Worm (Caenorhabditis elegans) whole organism, late embryonic: ENCODE data around the gene Y41D4B.4.

Source experiments
- C08G9.2 ChIP-seq: sonication (generic microtip); optimal IDR thresholded peaks from 2 replicates; lab custom pipeline; 2016; ENCODE audit warnings: mild to moderate bottlenecking, missing genetic modification characterization, moderate library complexity, missing compliant biosample characterization
- ama-1 ChIP-seq: fragments of 150-350 bp; optimal IDR thresholded peaks from 2 replicates; lab custom pipeline; 2014
- hlh-13 ChIP-seq: fragments of 200-800 bp; sonication (Bioruptor generic); optimal IDR thresholded peaks from 2 replicates; lab custom pipeline; 2018; ENCODE audit warnings: mild to moderate bottlenecking, missing genetic modification characterization, missing compliant biosample characterization
- nhr-11 ChIP-seq: fragments of 150-350 bp; optimal IDR thresholded peaks from 2 replicates; lab custom pipeline; 2014; ENCODE audit warnings: missing biosample characterization, missing genetic modification characterization
- pqm-1 ChIP-seq: sonication (generic microtip); optimal IDR thresholded peaks from 2 replicates; lab custom pipeline; 2016; ENCODE audit warnings: missing genetic modification characterization, missing compliant biosample characterization
- unc-86 ChIP-seq: sonication (generic microtip); optimal IDR thresholded peaks from 2 replicates; lab custom pipeline; 2016; ENCODE audit warnings: missing genetic modification characterization, missing compliant biosample characterization

DNA sequence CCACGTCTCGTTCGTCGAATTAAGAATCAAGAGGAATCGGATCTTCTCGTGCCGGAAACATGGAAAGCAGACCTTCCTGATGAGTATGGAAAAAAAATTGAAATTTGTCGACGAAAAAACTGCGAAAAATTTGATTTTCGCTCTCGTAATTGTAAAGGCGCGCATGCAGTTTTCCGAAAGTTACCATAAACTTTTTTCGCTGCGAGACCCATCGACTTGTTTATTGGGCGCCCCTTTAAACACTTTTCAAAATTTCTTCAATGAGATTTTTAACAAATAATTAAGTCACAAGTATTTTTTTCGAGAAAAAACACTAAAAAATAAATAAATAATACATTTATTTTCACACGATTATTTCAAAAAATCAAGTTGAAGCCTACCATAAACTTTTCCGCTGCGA, 825 bp downstream of the Y41D4B.4 start:
- no peak for TF ChIP-seq pqm-1 (tag; lab: Kevin White, UChicago)
- TF ChIP-seq hlh-13 (GFP tag; lab: Kevin White, UChicago), result no peak
- TF ChIP-seq nhr-11 (tag; lab: Kevin White, UChicago), result no peak
- no peak for TF ChIP-seq unc-86 (tag; lab: Kevin White, UChicago)
- TF ChIP-seq ama-1 (lab: Kevin White, UChicago), result no peak
- TF ChIP-seq C08G9.2 (tag; lab: Kevin White, UChicago), result no peak
